Worm (Caenorhabditis elegans) whole organism, late embryonic: ENCODE measurements around the gene sas-4.

Source experiments
- C08G9.2 ChIP-seq: sonication (generic microtip); optimal IDR thresholded peaks from 2 replicates; lab custom pipeline; 2016; ENCODE audit warnings: mild to moderate bottlenecking, missing genetic modification characterization, moderate library complexity, missing compliant biosample characterization
- C38D4.7 ChIP-seq: fragments of 200-800 bp; sonication (Bioruptor generic); optimal IDR thresholded peaks from 2 replicates; lab custom pipeline; 2018; ENCODE audit warnings: mild to moderate bottlenecking, missing genetic modification characterization, moderate library complexity, missing compliant biosample characterization
- F13H6.1 ChIP-seq: sonication (generic microtip); optimal IDR thresholded peaks from 2 replicates; lab custom pipeline; 2016; ENCODE audit warnings: missing genetic modification characterization, missing compliant biosample characterization
- ahr-1 ChIP-seq: sonication (generic microtip); optimal IDR thresholded peaks from 2 replicates; lab custom pipeline; 2016; ENCODE audit warnings: missing genetic modification characterization, missing compliant biosample characterization
- ceh-14 ChIP-seq: sonication (generic microtip); optimal IDR thresholded peaks from 2 replicates; lab custom pipeline; 2016; ENCODE audit warnings: missing genotype, missing genetic modification characterization, missing compliant biosample characterization
- ceh-18 ChIP-seq: sonication (generic microtip); optimal IDR thresholded peaks from 2 replicates; lab custom pipeline; 2016; ENCODE audit warnings: missing genetic modification characterization, missing compliant biosample characterization
- ceh-2 ChIP-seq: sonication (generic microtip); optimal IDR thresholded peaks from 2 replicates; lab custom pipeline; 2016; ENCODE audit warnings: missing genotype, missing genetic modification characterization, missing compliant biosample characterization
- ceh-24 ChIP-seq: sonication (generic microtip); optimal IDR thresholded peaks from 2 replicates; lab custom pipeline; 2016; ENCODE audit warnings: mild to moderate bottlenecking, missing genetic modification characterization, missing compliant biosample characterization
- ceh-31 ChIP-seq: sonication (generic microtip); optimal IDR thresholded peaks from 2 replicates; lab custom pipeline; 2016; ENCODE audit warnings: missing genetic modification characterization, missing compliant biosample characterization
- ceh-34 ChIP-seq: sonication (generic microtip); optimal IDR thresholded peaks from 2 replicates; lab custom pipeline; 2016; ENCODE audit warnings: mild to moderate bottlenecking, missing genetic modification characterization, missing compliant biosample characterization
- ceh-6 ChIP-seq: fragments of 200-800 bp; sonication (Bioruptor generic); optimal IDR thresholded peaks from 2 replicates; lab custom pipeline; 2018; ENCODE audit warnings: mild to moderate bottlenecking, missing genetic modification characterization, missing compliant biosample characterization
- dmd-4 ChIP-seq: sonication (generic microtip); optimal IDR thresholded peaks from 2 replicates; lab custom pipeline; 2016; ENCODE audit warnings: borderline replicate concordance, missing genetic modification characterization, missing compliant biosample characterization
- elt-2 ChIP-seq: sonication (generic microtip); optimal IDR thresholded peaks from 2 replicates; lab custom pipeline; 2016; ENCODE audit warnings: missing genetic modification reagents, missing genetic modification characterization, missing compliant biosample characterization
- elt-4 ChIP-seq: sonication (generic microtip); optimal IDR thresholded peaks from 2 replicates; lab custom pipeline; 2016; ENCODE audit warnings: missing genetic modification characterization, missing compliant biosample characterization
- ets-4 ChIP-seq: sonication (generic microtip); optimal IDR thresholded peaks from 2 replicates; lab custom pipeline; 2016; ENCODE audit warnings: missing genetic modification characterization, missing compliant biosample characterization
- eyg-1 ChIP-seq: sonication (generic microtip); optimal IDR thresholded peaks from 2 replicates; lab custom pipeline; 2016; ENCODE audit warnings: missing genotype, missing genetic modification characterization, missing compliant biosample characterization
- fax-1 ChIP-seq: sonication (generic microtip); optimal IDR thresholded peaks from 2 replicates; lab custom pipeline; 2016; ENCODE audit warnings: missing genotype, missing genetic modification characterization, missing compliant biosample characterization
- fkh-10 ChIP-seq: fragments of 150-350 bp; optimal IDR thresholded peaks from 2 replicates; lab custom pipeline; 2014; ENCODE audit warnings: missing biosample characterization, missing genetic modification reagents, missing genetic modification characterization
- fkh-6 ChIP-seq: sonication (generic microtip); optimal IDR thresholded peaks from 2 replicates; lab custom pipeline; 2016; ENCODE audit warnings: missing genetic modification characterization, missing compliant biosample characterization
- gmeb-2 ChIP-seq: sonication (generic microtip); optimal IDR thresholded peaks from 2 replicates; lab custom pipeline; 2016; ENCODE audit warnings: missing genetic modification characterization, inconsistent platforms, missing compliant biosample characterization
- hlh-15 ChIP-seq: sonication (generic microtip); optimal IDR thresholded peaks from 2 replicates; lab custom pipeline; 2016; ENCODE audit warnings: missing genetic modification characterization, missing compliant biosample characterization
- hlh-30 ChIP-seq: sonication (generic microtip); optimal IDR thresholded peaks from 2 replicates; lab custom pipeline; 2017; ENCODE audit warnings: antibody characterized with exemption, missing genetic modification characterization, missing compliant biosample characterization; ENCODE audit not compliant: insufficient read depth
- hlh-6 ChIP-seq: sonication (generic microtip); optimal IDR thresholded peaks from 2 replicates; lab custom pipeline; 2016; ENCODE audit warnings: missing genotype, missing genetic modification characterization, missing compliant biosample characterization
- hlh-8 ChIP-seq: sonication (generic microtip); optimal IDR thresholded peaks from 2 replicates; lab custom pipeline; 2016; ENCODE audit warnings: missing genotype, missing genetic modification characterization, missing compliant biosample characterization
- lim-6 ChIP-seq: sonication (generic microtip); optimal IDR thresholded peaks from 2 replicates; lab custom pipeline; 2016; ENCODE audit warnings: missing genetic modification characterization, missing compliant biosample characterization
- mec-3 ChIP-seq: sonication (generic microtip); optimal IDR thresholded peaks from 2 replicates; lab custom pipeline; 2016; ENCODE audit warnings: borderline replicate concordance, missing genetic modification characterization, missing compliant biosample characterization
- nfya-1 ChIP-seq: sonication (generic microtip); optimal IDR thresholded peaks from 2 replicates; lab custom pipeline; 2017; ENCODE audit warnings: missing genetic modification characterization, mild to moderate bottlenecking, missing compliant biosample characterization, antibody characterized with exemption, moderate library complexity
- nhr-11 ChIP-seq: fragments of 150-350 bp; optimal IDR thresholded peaks from 2 replicates; lab custom pipeline; 2014; ENCODE audit warnings: missing biosample characterization, missing genetic modification characterization
- pat-9 ChIP-seq: fragments of 200-800 bp; sonication (Bioruptor generic); optimal IDR thresholded peaks from 2 replicates; lab custom pipeline; 2018; ENCODE audit warnings: mild to moderate bottlenecking, missing genetic modification characterization, moderate library complexity, missing compliant biosample characterization
- pax-1 ChIP-seq: fragments of 150-350 bp; optimal IDR thresholded peaks from 2 replicates; lab custom pipeline; 2014; ENCODE audit warnings: missing biosample characterization, missing genetic modification characterization
- pha-2 ChIP-seq: sonication (generic microtip); optimal IDR thresholded peaks from 2 replicates; lab custom pipeline; 2017; ENCODE audit warnings: mild to moderate bottlenecking, missing genetic modification characterization, missing compliant biosample characterization
- pha-4 ChIP-seq: fragments of 150-350 bp; optimal IDR thresholded peaks from 2 replicates; lab custom pipeline; 2018; ENCODE audit warnings: missing biosample characterization, missing genetic modification reagents, missing genetic modification characterization
- pqm-1 ChIP-seq: sonication (generic microtip); optimal IDR thresholded peaks from 2 replicates; lab custom pipeline; 2016; ENCODE audit warnings: missing genetic modification characterization, missing compliant biosample characterization
- pros-1 ChIP-seq: fragments of 150-350 bp; optimal IDR thresholded peaks from 2 replicates; lab custom pipeline; 2014; ENCODE audit warnings: missing biosample characterization, missing genetic modification reagents, missing genetic modification characterization
- ref-2 ChIP-seq: sonication (generic microtip); optimal IDR thresholded peaks from 2 replicates; lab custom pipeline; 2016; ENCODE audit warnings: missing genetic modification characterization, missing compliant biosample characterization
- rnt-1 ChIP-seq: sonication (generic microtip); optimal IDR thresholded peaks from 2 replicates; lab custom pipeline; 2016; ENCODE audit warnings: missing genetic modification characterization, missing compliant biosample characterization
- sdc-2 ChIP-seq: sonication (generic microtip); optimal IDR thresholded peaks from 2 replicates; lab custom pipeline; 2016; ENCODE audit warnings: missing genotype, missing genetic modification characterization, missing compliant biosample characterization
- sox-2 ChIP-seq: fragments of 200-800 bp; sonication (Bioruptor generic); IDR thresholded peaks from 2 replicates; pipeline ENCODE4 v1.3.6; 2022; ENCODE audit warnings: missing genetic modification reagents, missing genetic modification characterization, missing compliant biosample characterization
- syd-9 ChIP-seq: sonication (generic microtip); optimal IDR thresholded peaks from 2 replicates; lab custom pipeline; 2016; ENCODE audit warnings: mild to moderate bottlenecking, missing genetic modification characterization, moderate library complexity, missing compliant biosample characterization
- tbx-2 ChIP-seq: sonication (generic microtip); optimal IDR thresholded peaks from 2 replicates; lab custom pipeline; 2016; ENCODE audit warnings: missing genetic modification characterization, missing compliant biosample characterization
- tbx-7 ChIP-seq: sonication (generic microtip); optimal IDR thresholded peaks from 2 replicates; lab custom pipeline; 2016; ENCODE audit warnings: missing genotype, missing genetic modification characterization, missing compliant biosample characterization
- ttx-3 ChIP-seq: sonication (generic microtip); optimal IDR thresholded peaks from 2 replicates; lab custom pipeline; 2016; ENCODE audit warnings: missing genetic modification reagents, missing genetic modification characterization, missing compliant biosample characterization
- unc-3 ChIP-seq, 2 experiments: fragments of 200-800 bp in 1 of 2; sonication (Bioruptor generic) in 1 of 2; sonication (generic microtip) in 1 of 2; conservative IDR thresholded peaks in 1 of 2; optimal IDR thresholded peaks in 1 of 2; 2 replicates each; pipeline versions ENCODE4 v1.3.6 to Lab custom; 2016 to 2022; ENCODE audit warnings: missing compliant biosample characterization in 2 of 2, missing genetic modification characterization in 2 of 2, missing genetic modification reagents in 1 of 2
- unc-42 ChIP-seq: sonication (generic microtip); optimal IDR thresholded peaks from 2 replicates; lab custom pipeline; 2016; ENCODE audit warnings: missing genotype, missing genetic modification characterization, missing compliant biosample characterization
- unc-55 ChIP-seq: sonication (generic microtip); optimal IDR thresholded peaks from 2 replicates; lab custom pipeline; 2017; ENCODE audit warnings: missing biosample characterization, missing genetic modification reagents, missing genetic modification characterization
- unc-86 ChIP-seq: sonication (generic microtip); optimal IDR thresholded peaks from 2 replicates; lab custom pipeline; 2016; ENCODE audit warnings: missing genetic modification characterization, missing compliant biosample characterization
- zip-5 ChIP-seq: sonication (generic microtip); optimal IDR thresholded peaks from 2 replicates; lab custom pipeline; 2016; ENCODE audit warnings: missing genetic modification characterization, missing compliant biosample characterization
- ztf-16 ChIP-seq: sonication (generic microtip); optimal IDR thresholded peaks from 2 replicates; lab custom pipeline; 2017; ENCODE audit warnings: missing genetic modification characterization, missing compliant biosample characterization

sas-4 gene

DNA sequence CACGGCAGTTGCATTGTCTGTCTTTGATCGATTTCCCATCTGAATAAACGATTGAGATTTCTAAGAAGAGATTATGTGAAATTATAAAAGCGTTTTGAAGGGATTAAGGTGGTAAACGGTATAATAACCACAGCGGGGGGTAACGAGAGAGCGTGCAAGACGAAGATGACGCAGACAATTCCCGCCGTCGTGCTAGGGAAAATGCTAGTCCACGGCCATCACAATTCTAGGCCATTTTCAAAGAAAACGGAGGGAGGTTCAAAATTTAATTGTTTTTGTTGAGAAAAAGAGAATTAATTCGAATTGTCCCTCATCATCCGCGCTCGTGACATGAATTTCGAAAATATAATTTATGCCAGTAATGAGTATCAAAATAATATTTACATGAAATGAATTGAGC, 712 bp upstream of the sas-4 start, which contains the start of gene F10E9.11:
TSS of gene F10E9.11 (minus strand) at position 161 of the 400 bp plus-strand sequence.
- TF ChIP-seq pax-1 (tag; lab: Kevin White, UChicago) (peak; percentile 27), pha-2 (tag; lab: Kevin White, UChicago) (peak; percentile 37), ceh-24 (tag; lab: Kevin White, UChicago) (no peak), hlh-6 (tag; lab: Kevin White, UChicago) (peak; percentile 34), sox-2 (no peak), ets-4 (tag; lab: Kevin White, UChicago) (peak; percentile 94), pat-9 (tag; lab: Kevin White, UChicago) (no peak), lim-6 (tag; lab: Kevin White, UChicago) (peak; percentile 79), ceh-31 (peak; percentile 99), ceh-34 (tag; lab: Kevin White, UChicago) (peak; percentile 73), nfya-1 (tag; lab: Kevin White, UChicago) (peak; percentile 62), tbx-7 (tag; lab: Kevin White, UChicago) (peak; percentile 93), hlh-8 (tag; lab: Kevin White, UChicago) (peak; percentile 86), ceh-18 (peak; percentile 50), mec-3 (tag; lab: Kevin White, UChicago) (peak; percentile 76), dmd-4 (tag; lab: Kevin White, UChicago) (peak; percentile 73), ahr-1 (tag; lab: Kevin White, UChicago) (peak; percentile 53), hlh-30 (peak; percentile 13), pros-1 (tag; lab: Kevin White, UChicago) (no peak), sdc-2 (tag; lab: Kevin White, UChicago) (peak; percentile 53), nhr-11 (tag; lab: Kevin White, UChicago) (no peak), pha-4 (tag; lab: Kevin White, UChicago) (no peak), unc-86 (tag; lab: Kevin White, UChicago) (peak; percentile 45), ceh-2 (tag; lab: Kevin White, UChicago) (peak; percentile 97), hlh-15 (no peak), tbx-2 (tag; lab: Kevin White, UChicago) (peak; percentile 93), C38D4.7 (no peak), fkh-10 (GFP tag; lab: Kevin White, UChicago) (no peak), unc-55 (GFP tag; lab: Kevin White, UChicago) (no peak), unc-42 (tag; lab: Kevin White, UChicago) (peak; percentile 69), ceh-14 (tag; lab: Kevin White, UChicago) (peak; percentile 81), gmeb-2 (peak; percentile 1), ref-2 (peak; percentile 100), eyg-1 (tag; lab: Kevin White, UChicago) (peak; percentile 16), fax-1 (tag; lab: Kevin White, UChicago) (peak; percentile 62), pqm-1 (tag; lab: Kevin White, UChicago) (peak; percentile 48), fkh-6 (tag; lab: Kevin White, UChicago) (peak; percentile 56), zip-5 (tag; lab: Kevin White, UChicago) (peak; percentile 86), ztf-16 (tag; lab: Kevin White, UChicago) (peak; percentile 39), rnt-1 (tag; lab: Kevin White, UChicago) (peak; percentile 84), ceh-6 (GFP tag; lab: Kevin White, UChicago) (peak; percentile 8), syd-9 (tag; lab: Kevin White, UChicago) (no peak), unc-3 (GFP tag; conservative IDR thresholded peaks at IDR 0.05; lab: Robert Waterston, UW) (peak; percentile 41; the same call in 1 of the 2 replicates), unc-3 (tag; optimal IDR thresholded peaks at IDR 0.05; lab: Kevin White, UChicago) (peak; percentile 33), elt-4 (tag; lab: Kevin White, UChicago) (no peak), elt-2 (peak; percentile 47), C08G9.2 (tag; lab: Kevin White, UChicago) (peak; percentile 96), F13H6.1 (peak; percentile 79), ttx-3 (tag; lab: Kevin White, UChicago) (peak; percentile 43)
